Fruit fly (Drosophila melanogaster) whole organism, embryonic: Measurements from ENCODE around the gene dock.
A peak's percentile ranks its signal among the peaks of the same experiment; 100 is the strongest.

Experiments
- Blimp-1 ChIP-seq: fragments of 200-800 bp; sonication (Bioruptor generic); optimal IDR thresholded peaks from 3 replicates; lab custom pipeline; 2018; ENCODE audit warnings: missing biosample characterization, missing genetic modification characterization, mild to moderate bottlenecking, moderate library complexity, missing genetic modification reagents
- CG18599 ChIP-seq: fragments of 200-800 bp; sonication (Bioruptor generic); optimal IDR thresholded peaks from 3 replicates; lab custom pipeline; 2017; ENCODE audit warnings: missing biosample characterization, missing genetic modification characterization, mild to moderate bottlenecking, moderate library complexity, missing genetic modification reagents
- CG8089 ChIP-seq: fragments of 200-800 bp; sonication (Bioruptor generic); optimal IDR thresholded peaks from 3 replicates; lab custom pipeline; 2016; ENCODE audit warnings: missing biosample characterization, missing genetic modification characterization
- CG8478 ChIP-seq: fragments of >200 bp; optimal IDR thresholded peaks from 2 replicates; lab custom pipeline; 2018
- Meics ChIP-seq: fragments of 200-800 bp; sonication (Bioruptor generic); optimal IDR thresholded peaks from 2 replicates; lab custom pipeline; 2017; ENCODE audit warnings: missing biosample characterization, mild to moderate bottlenecking, missing genetic modification characterization
- Oli ChIP-seq: fragments of 200-800 bp; sonication (Bioruptor generic); optimal IDR thresholded peaks from 2 replicates; lab custom pipeline; 2018; ENCODE audit warnings: missing biosample characterization, mild to moderate bottlenecking, missing genetic modification characterization, moderate library complexity
- da ChIP-seq: fragments of 200-800 bp; sonication (Bioruptor generic); optimal IDR thresholded peaks from 2 replicates; lab custom pipeline; 2016; ENCODE audit warnings: missing biosample characterization, missing genetic modification characterization
- oc ChIP-seq: fragments of 200-800 bp; sonication (Bioruptor generic); optimal IDR thresholded peaks from 2 replicates; lab custom pipeline; 2018; ENCODE audit warnings: missing biosample characterization, mild to moderate bottlenecking, missing genetic modification characterization, moderate library complexity
- trem ChIP-seq: fragments of 200-800 bp; optimal IDR thresholded peaks from 3 replicates; lab custom pipeline; 2019; ENCODE audit warnings: missing biosample characterization, mild to moderate bottlenecking, missing genetic modification characterization, moderate library complexity

dm6 chr2L:815785-816389 lies 9.9 kb upstream of the dock start, which contains the start of the genes Saf6 and Pex12:
- no peak for TF ChIP-seq CG8089 (GFP tag; lab: Kevin White, UChicago)
- no peak for TF ChIP-seq Blimp-1
- no peak for TF ChIP-seq oc (tag; lab: Kevin White, UChicago)
- TF ChIP-seq Oli (tag; lab: Kevin White, UChicago) = no peak
- TF ChIP-seq CG18599 (GFP tag; lab: Kevin White, UChicago) = no peak
- peak; percentile 11 for TF ChIP-seq trem
- TF ChIP-seq Meics (GFP tag; lab: Kevin White, UChicago) = no peak
- TF ChIP-seq da (GFP tag; lab: Kevin White, UChicago) = no peak
- no peak for TF ChIP-seq CG8478 (lab: Kevin White, UChicago)
